Fruit fly (Drosophila melanogaster) whole organism, embryonic: ENCODE measurements around the gene Hsp70Ba.

ENCODE experiments used
- Aef1 ChIP-seq: fragments of 200-800 bp; sonication (Bioruptor generic); IDR thresholded peaks from 3 replicates; pipeline ENCODE4 v1.3.6; 2022; ENCODE audit warnings: missing biosample characterization, missing genetic modification characterization
- Antp ChIP-seq: fragments of 200-800 bp; sonication (Bioruptor generic); optimal IDR thresholded peaks from 3 replicates; lab custom pipeline; 2016; ENCODE audit warnings: missing biosample characterization, missing genetic modification characterization
- Atf-2 ChIP-seq: fragments of 200-800 bp; sonication (Bioruptor generic); optimal IDR thresholded peaks from 2 replicates; lab custom pipeline; 2016; ENCODE audit warnings: missing biosample characterization, missing genetic modification characterization
- Blimp-1 ChIP-seq: fragments of 200-800 bp; sonication (Bioruptor generic); optimal IDR thresholded peaks from 3 replicates; lab custom pipeline; 2018; ENCODE audit warnings: missing biosample characterization, missing genetic modification characterization, mild to moderate bottlenecking, moderate library complexity, missing genetic modification reagents
- CG1024 ChIP-seq: fragments of 200-800 bp; sonication (Bioruptor generic); IDR thresholded peaks from 2 replicates; pipeline ENCODE4 v1.3.6; 2022; ENCODE audit warnings: missing biosample characterization, missing genetic modification characterization
- CG10543 ChIP-seq: fragments of 200-800 bp; sonication (Bioruptor generic); optimal IDR thresholded peaks from 3 replicates; lab custom pipeline; 2017; ENCODE audit warnings: missing biosample characterization, mild to moderate bottlenecking, missing genetic modification characterization, moderate library complexity
- CG11695 ChIP-seq: fragments of 200-800 bp; sonication (Bioruptor generic); IDR thresholded peaks from 3 replicates; pipeline ENCODE4 v1.3.6; 2022; ENCODE audit warnings: missing biosample characterization, missing genetic modification characterization
- CG12071 ChIP-seq: fragments of 200-800 bp; sonication (Bioruptor generic); optimal IDR thresholded peaks from 3 replicates; lab custom pipeline; 2018; ENCODE audit warnings: missing biosample characterization, mild to moderate bottlenecking, missing genetic modification characterization
- CG13287 ChIP-seq: fragments of 200-800 bp; sonication (Bioruptor generic); IDR thresholded peaks from 2 replicates; pipeline ENCODE4 v1.3.6; 2022; ENCODE audit warnings: missing biosample characterization, missing genetic modification characterization; ENCODE audit not compliant: partially characterized antibody
- CG14965 ChIP-seq: fragments of 200-800 bp; sonication (Bioruptor generic); optimal IDR thresholded peaks from 2 replicates; lab custom pipeline; 2016; ENCODE audit warnings: missing biosample characterization, missing genetic modification characterization, borderline replicate concordance
- CG1529 ChIP-seq: fragments of 200-800 bp; sonication (Bioruptor generic); optimal IDR thresholded peaks from 3 replicates; lab custom pipeline; 2018; ENCODE audit warnings: missing biosample characterization, missing genetic modification characterization
- CG17186 ChIP-seq: fragments of 200-800 bp; sonication (Bioruptor generic); optimal IDR thresholded peaks from 3 replicates; lab custom pipeline; 2017; ENCODE audit warnings: missing biosample characterization, missing genetic modification reagents, missing genetic modification characterization
- CG18764 ChIP-seq: fragments of 200-800 bp; sonication (Bioruptor generic); optimal IDR thresholded peaks from 3 replicates; lab custom pipeline; 2016; ENCODE audit warnings: missing biosample characterization, missing genetic modification characterization
- CG2202 ChIP-seq: fragments of 200-800 bp; sonication (Bioruptor generic); optimal IDR thresholded peaks from 2 replicates; lab custom pipeline; 2018; ENCODE audit warnings: missing biosample characterization, mild to moderate bottlenecking, missing genetic modification characterization
- CG32767 ChIP-seq: fragments of 200-800 bp; sonication (Bioruptor generic); IDR thresholded peaks from 2 replicates; pipeline ENCODE4 v1.3.6; 2022; ENCODE audit warnings: missing biosample characterization, missing genetic modification characterization
- CG32772 ChIP-seq: fragments of 200-800 bp; sonication (Bioruptor generic); IDR thresholded peaks from 2 replicates; pipeline ENCODE4 v1.3.6; 2022; ENCODE audit warnings: missing biosample characterization, missing genetic modification characterization
- CG3407 ChIP-seq: fragments of 200-800 bp; sonication (Bioruptor generic); optimal IDR thresholded peaks from 2 replicates; lab custom pipeline; 2018; ENCODE audit warnings: missing biosample characterization, mild to moderate bottlenecking, missing genetic modification characterization
- CG4424 ChIP-seq: fragments of 200-800 bp; sonication (Bioruptor generic); optimal IDR thresholded peaks from 3 replicates; lab custom pipeline; 2016; ENCODE audit warnings: missing biosample characterization, missing genetic modification characterization
- CG5953 ChIP-seq: fragments of 200-800 bp; sonication (Bioruptor generic); IDR thresholded peaks from 2 replicates; pipeline ENCODE4 v1.3.6; 2022; ENCODE audit warnings: missing biosample characterization, missing genetic modification characterization
- CG6272 ChIP-seq: fragments of 200-800 bp; sonication (Bioruptor generic); IDR thresholded peaks from 2 replicates; pipeline ENCODE4 v1.3.6; 2022; ENCODE audit warnings: missing biosample characterization, missing genetic modification characterization
- CG7839 ChIP-seq: fragments of 200-800 bp; sonication (Bioruptor generic); optimal IDR thresholded peaks from 3 replicates; lab custom pipeline; 2018; ENCODE audit warnings: missing biosample characterization, mild to moderate bottlenecking, missing genetic modification characterization, moderate library complexity
- CG8089 ChIP-seq: fragments of 200-800 bp; sonication (Bioruptor generic); optimal IDR thresholded peaks from 3 replicates; lab custom pipeline; 2016; ENCODE audit warnings: missing biosample characterization, missing genetic modification characterization
- CG9932 ChIP-seq: fragments of 200-800 bp; sonication (Bioruptor generic); IDR thresholded peaks from 2 replicates; pipeline ENCODE4 v1.3.6; 2022; ENCODE audit warnings: missing biosample characterization, missing genetic modification characterization
- Chrac-16 ChIP-seq: fragments of 200-800 bp; sonication (Bioruptor generic); optimal IDR thresholded peaks from 3 replicates; lab custom pipeline; 2016; ENCODE audit warnings: missing biosample characterization, missing genetic modification characterization
- Dek ChIP-seq: fragments of 200-800 bp; sonication (Bioruptor generic); optimal IDR thresholded peaks from 3 replicates; lab custom pipeline; 2019; ENCODE audit warnings: missing biosample characterization, mild to moderate bottlenecking, missing genetic modification characterization, moderate library complexity
- ERR ChIP-seq: fragments of 200-800 bp; sonication (Bioruptor generic); optimal IDR thresholded peaks from 2 replicates; lab custom pipeline; 2016; ENCODE audit warnings: missing biosample characterization, missing genetic modification characterization
- Hr51 ChIP-seq, 2 experiments: fragments of 200-800 bp; sonication (Bioruptor generic); optimal IDR thresholded peaks; 2 replicates in 1 of 2; 3 replicates in 1 of 2; lab custom pipeline; 2016 to 2018; ENCODE audit warnings: missing biosample characterization in 2 of 2, missing genetic modification characterization in 2 of 2, mild to moderate bottlenecking in 1 of 2, moderate library complexity in 1 of 2
- NfI ChIP-seq: fragments of 200-800 bp; sonication (Bioruptor generic); optimal IDR thresholded peaks from 3 replicates; lab custom pipeline; 2018; ENCODE audit warnings: missing biosample characterization, mild to moderate bottlenecking, missing genetic modification characterization, moderate library complexity
- Oaz ChIP-seq: fragments of 200-800 bp; sonication (Bioruptor generic); IDR thresholded peaks from 2 replicates; pipeline ENCODE4 v1.3.6; 2022; ENCODE audit warnings: missing biosample characterization, missing genetic modification characterization
- Ptx1 ChIP-seq: fragments of 200-800 bp; sonication (Bioruptor generic); IDR thresholded peaks from 2 replicates; pipeline ENCODE4 v1.3.6; 2022; ENCODE audit warnings: missing biosample characterization, missing genetic modification characterization
- caup ChIP-seq: fragments of 200-800 bp; sonication (Bioruptor generic); optimal IDR thresholded peaks from 3 replicates; lab custom pipeline; 2017; ENCODE audit warnings: missing biosample characterization, mild to moderate bottlenecking, missing genetic modification characterization, moderate library complexity; ENCODE audit not compliant: severe bottlenecking
- chinmo ChIP-seq: fragments of 200-800 bp; sonication (Bioruptor generic); IDR thresholded peaks from 4 replicates; pipeline ENCODE4 v1.3.6; 2022; ENCODE audit warnings: missing biosample characterization, missing genetic modification characterization; ENCODE audit not compliant: partially characterized antibody
- dm ChIP-seq: fragments of 200-800 bp; sonication (Bioruptor generic); optimal IDR thresholded peaks from 3 replicates; lab custom pipeline; 2016; ENCODE audit warnings: missing biosample characterization, missing genetic modification characterization
- eve ChIP-seq, 2 experiments: fragments of >200 bp; optimal IDR thresholded peaks; 2 replicates each; lab custom pipeline; 2017; ENCODE audit warnings: missing biosample characterization in 2 of 2, missing genetic modification characterization in 2 of 2
- fru ChIP-seq: fragments of >200 bp; optimal IDR thresholded peaks from 2 replicates; lab custom pipeline; 2017
- ftz-f1 ChIP-seq: fragments of 200-800 bp; sonication (Bioruptor generic); optimal IDR thresholded peaks from 2 replicates; lab custom pipeline; 2016; ENCODE audit warnings: missing biosample characterization, missing genetic modification characterization
- gsb ChIP-seq: fragments of 200-800 bp; sonication (Bioruptor generic); IDR thresholded peaks from 2 replicates; pipeline ENCODE4 v1.3.6; 2022; ENCODE audit warnings: missing biosample characterization, missing genetic modification characterization
- hth ChIP-seq: fragments of >200 bp; optimal IDR thresholded peaks from 2 replicates; lab custom pipeline; 2017; ENCODE audit warnings: inconsistent platforms
- jigr1 ChIP-seq: fragments of 200-800 bp; sonication (Bioruptor generic); IDR thresholded peaks from 3 replicates; pipeline ENCODE4 v1.3.6; 2022; ENCODE audit warnings: missing biosample characterization, missing genetic modification characterization
- jumu ChIP-seq: fragments of 200-800 bp; sonication (Bioruptor generic); optimal IDR thresholded peaks from 3 replicates; lab custom pipeline; 2016; ENCODE audit warnings: missing biosample characterization, missing genetic modification characterization
- ken ChIP-seq: fragments of 200-800 bp; sonication (Bioruptor generic); IDR thresholded peaks from 3 replicates; pipeline ENCODE4 v1.3.6; 2022; ENCODE audit warnings: missing biosample characterization, missing genetic modification characterization
- nom ChIP-seq: fragments of 200-800 bp; sonication (Bioruptor generic); optimal IDR thresholded peaks from 2 replicates; lab custom pipeline; 2017; ENCODE audit warnings: missing biosample characterization, missing genetic modification characterization, mild to moderate bottlenecking, moderate library complexity, missing genetic modification reagents
- odd ChIP-seq: fragments of 200-800 bp; sonication (Bioruptor generic); optimal IDR thresholded peaks from 2 replicates; lab custom pipeline; 2017; ENCODE audit warnings: missing biosample characterization, mild to moderate bottlenecking, missing genetic modification characterization
- pb ChIP-seq: fragments of 200-800 bp; sonication (Bioruptor generic); optimal IDR thresholded peaks from 3 replicates; lab custom pipeline; 2016; ENCODE audit warnings: missing biosample characterization, missing genetic modification characterization
- prd ChIP-seq, 3 experiments: fragments of >200 bp in 2 of 3; fragments of 200-800 bp in 1 of 3; sonication (Bioruptor generic) in 1 of 3; optimal IDR thresholded peaks in 2 of 3; IDR thresholded peaks in 1 of 3; 2 replicates in 2 of 3; 3 replicates in 1 of 3; pipeline versions ENCODE4 v1.3.6 to Lab custom; 2017 to 2022; ENCODE audit warnings: missing biosample characterization in 1 of 3, missing genetic modification characterization in 1 of 3
- psq ChIP-seq: fragments of 200-800 bp; sonication (Bioruptor generic); optimal IDR thresholded peaks from 2 replicates; lab custom pipeline; 2017; ENCODE audit warnings: missing biosample characterization, missing genetic modification characterization
- ro ChIP-seq: fragments of 200-800 bp; sonication (Bioruptor generic); IDR thresholded peaks from 2 replicates; pipeline ENCODE4 v1.3.6; 2022; ENCODE audit warnings: missing biosample characterization, missing genetic modification characterization
- run ChIP-seq: fragments of 200-800 bp; sonication (Bioruptor generic); optimal IDR thresholded peaks from 3 replicates; lab custom pipeline; 2018; ENCODE audit warnings: missing biosample characterization, mild to moderate bottlenecking, missing genetic modification characterization
- scrt ChIP-seq: fragments of 200-800 bp; sonication (Bioruptor generic); optimal IDR thresholded peaks from 2 replicates; lab custom pipeline; 2018; ENCODE audit warnings: missing biosample characterization, mild to moderate bottlenecking, missing genetic modification characterization, moderate library complexity
- tgo ChIP-seq: fragments of 200-800 bp; sonication (Bioruptor generic); IDR thresholded peaks from 3 replicates; pipeline ENCODE4 v1.3.6; 2022; ENCODE audit warnings: missing biosample characterization, missing genetic modification characterization
- zen2 ChIP-seq: fragments of 200-800 bp; sonication (Bioruptor generic); IDR thresholded peaks from 3 replicates; pipeline ENCODE4 v1.3.6; 2022; ENCODE audit warnings: missing biosample characterization, missing genetic modification characterization; ENCODE audit not compliant: partially characterized antibody

Hsp70Ba gene

dm6 chr3R:12456370-12456940, 11.1 kb downstream of the Hsp70Ba start, which contains the start of gene trus (continued):
- TF ChIP-seq scrt (no peak), dm (GFP tag; lab: Kevin White, UChicago) (peak; percentile 11), CG1529 (GFP tag; lab: Kevin White, UChicago) (no peak), Ptx1 (GFP tag; lab: Robert Waterston, UW) (no peak), ro (no peak), Oaz (GFP tag; lab: Robert Waterston, UW) (no peak), CG32767 (GFP tag; lab: Robert Waterston, UW) (no peak), odd (GFP tag; lab: Kevin White, UChicago) (no peak), prd (optimal IDR thresholded peaks at IDR 0.05; lab: Kevin White, UChicago) (no peak), prd (GFP tag; IDR thresholded peaks at IDR 0.05; lab: Robert Waterston, UW) (no peak), CG1024 (no peak), caup (GFP tag; lab: Kevin White, UChicago) (no peak), ERR (GFP tag; lab: Kevin White, UChicago) (no peak), nom (GFP tag; lab: Kevin White, UChicago) (no peak), pb (GFP tag; lab: Kevin White, UChicago) (no peak), fru (lab: Kevin White, UChicago) (no peak), gsb (GFP tag; lab: Robert Waterston, UW) (no peak), CG2202 (tag; lab: Kevin White, UChicago) (no peak), CG8089 (GFP tag; lab: Kevin White, UChicago) (no peak), hth (lab: Kevin White, UChicago) (no peak), CG5953 (GFP tag; lab: Robert Waterston, UW) (no peak), CG17186 (peak; percentile 25), NfI (GFP tag; lab: Kevin White, UChicago) (no peak), Hr51 (GFP tag; optimal IDR thresholded peaks at IDR 0.05; lab: Kevin White, UChicago) (no peak), Antp (no peak), CG9932 (GFP tag; lab: Robert Waterston, UW) (no peak), CG6272 (GFP tag; lab: Robert Waterston, UW) (no peak), CG13287 (GFP tag; lab: Robert Waterston, UW) (peak; percentile 95), tgo (GFP tag; lab: Robert Waterston, UW) (no peak), run (tag; lab: Kevin White, UChicago) (no peak), Blimp-1 (no peak), CG12071 (no peak), Dek (no peak), zen2 (GFP tag; lab: Robert Waterston, UW) (peak; percentile 85), CG32772 (no peak), CG10543 (no peak), Aef1 (no peak), Chrac-16 (GFP tag; lab: Kevin White, UChicago) (no peak), ken (GFP tag; lab: Robert Waterston, UW) (no peak), CG4424 (GFP tag; lab: Kevin White, UChicago) (no peak), jumu (no peak), CG3407 (GFP tag; lab: Kevin White, UChicago) (no peak), CG14965 (GFP tag; lab: Kevin White, UChicago) (no peak), Atf-2 (GFP tag; lab: Kevin White, UChicago) (no peak), jigr1 (GFP tag; lab: Robert Waterston, UW) (no peak), CG11695 (GFP tag; lab: Robert Waterston, UW) (no peak), chinmo (GFP tag; lab: Robert Waterston, UW) (peak; percentile 87), CG7839 (tag; lab: Kevin White, UChicago) (no peak), ftz-f1 (no peak), psq (GFP tag; lab: Kevin White, UChicago) (no peak), CG18764 (GFP tag; lab: Kevin White, UChicago) (no peak), eve (GFP tag; optimal IDR thresholded peaks at IDR 0.05; lab: Kevin White, UChicago) (no peak)
